Fruit fly (Drosophila melanogaster) whole organism, embryonic: ENCODE measurements around the gene sud1.
A peak's percentile ranks its signal among the peaks of the same experiment; 100 is the strongest.

Source experiments
- B-H1 ChIP-seq: fragments of 200-800 bp; sonication (Bioruptor generic); IDR thresholded peaks from 3 replicates; pipeline ENCODE4 v1.3.6; 2022; ENCODE audit warnings: missing biosample characterization, missing genetic modification characterization
- B-H2 ChIP-seq: fragments of 200-800 bp; sonication (Bioruptor generic); optimal IDR thresholded peaks from 2 replicates; lab custom pipeline; 2018; ENCODE audit warnings: missing biosample characterization, mild to moderate bottlenecking, missing genetic modification characterization
- CG10267 ChIP-seq: fragments of 200-800 bp; sonication (Bioruptor generic); optimal IDR thresholded peaks from 2 replicates; lab custom pipeline; 2018; ENCODE audit warnings: missing biosample characterization, mild to moderate bottlenecking, missing genetic modification characterization, moderate library complexity
- CG11456 ChIP-seq: fragments of 200-800 bp; sonication (Bioruptor generic); IDR thresholded peaks from 3 replicates; pipeline ENCODE4 v1.3.6; 2022; ENCODE audit warnings: missing biosample characterization, missing genetic modification characterization
- CG12155 ChIP-seq: fragments of 200-800 bp; sonication (Bioruptor generic); optimal IDR thresholded peaks from 3 replicates; lab custom pipeline; 2016; ENCODE audit warnings: missing biosample characterization, missing genetic modification characterization
- CG1233 ChIP-seq: fragments of 200-800 bp; sonication (Bioruptor generic); optimal IDR thresholded peaks from 4 replicates; lab custom pipeline; 2018; ENCODE audit warnings: missing biosample characterization, mild to moderate bottlenecking, missing genetic modification characterization
- CG13123 ChIP-seq: fragments of 200-800 bp; sonication (Bioruptor generic); optimal IDR thresholded peaks from 2 replicates; lab custom pipeline; 2016; ENCODE audit warnings: missing biosample characterization, missing genetic modification characterization
- CG13894 ChIP-seq: fragments of 200-800 bp; sonication (Bioruptor generic); optimal IDR thresholded peaks from 3 replicates; lab custom pipeline; 2018; ENCODE audit warnings: missing biosample characterization, mild to moderate bottlenecking, missing genetic modification characterization, moderate library complexity
- CG15011 ChIP-seq: fragments of 200-800 bp; sonication (Bioruptor generic); optimal IDR thresholded peaks from 3 replicates; lab custom pipeline; 2018; ENCODE audit warnings: missing biosample characterization, mild to moderate bottlenecking, missing genetic modification characterization
- CG15269 ChIP-seq: fragments of 200-800 bp; sonication (Bioruptor generic); optimal IDR thresholded peaks from 2 replicates; lab custom pipeline; 2018; ENCODE audit warnings: missing biosample characterization, mild to moderate bottlenecking, missing genetic modification characterization, moderate library complexity
- CG1603 ChIP-seq: fragments of 200-800 bp; sonication (Bioruptor generic); optimal IDR thresholded peaks from 2 replicates; lab custom pipeline; 2019; ENCODE audit warnings: missing biosample characterization, mild to moderate bottlenecking, missing genetic modification characterization, moderate library complexity
- CG17359 ChIP-seq: fragments of 200-800 bp; sonication (Bioruptor generic); optimal IDR thresholded peaks from 3 replicates; lab custom pipeline; 2018; ENCODE audit warnings: missing biosample characterization, mild to moderate bottlenecking, missing genetic modification characterization, moderate library complexity
- CG18262 ChIP-seq: fragments of 200-800 bp; optimal IDR thresholded peaks from 3 replicates; lab custom pipeline; 2019; ENCODE audit warnings: missing biosample characterization, mild to moderate bottlenecking, missing genetic modification characterization, moderate library complexity
- CG18764 ChIP-seq: fragments of 200-800 bp; sonication (Bioruptor generic); optimal IDR thresholded peaks from 3 replicates; lab custom pipeline; 2016; ENCODE audit warnings: missing biosample characterization, missing genetic modification characterization
- CG30020 ChIP-seq: fragments of 200-800 bp; optimal IDR thresholded peaks from 2 replicates; lab custom pipeline; 2019; ENCODE audit warnings: missing biosample characterization, mild to moderate bottlenecking, missing genetic modification characterization, moderate library complexity
- CG3281 ChIP-seq: fragments of 200-800 bp; sonication (Bioruptor generic); optimal IDR thresholded peaks from 3 replicates; lab custom pipeline; 2017; ENCODE audit warnings: missing biosample characterization, mild to moderate bottlenecking, missing genetic modification characterization
- CG43689 ChIP-seq: fragments of 200-800 bp; sonication (Bioruptor generic); IDR thresholded peaks from 2 replicates; pipeline ENCODE4 v1.3.6; 2022; ENCODE audit warnings: missing biosample characterization, missing genetic modification characterization
- CG8924 ChIP-seq: fragments of 200-800 bp; optimal IDR thresholded peaks from 3 replicates; lab custom pipeline; 2019; ENCODE audit warnings: missing biosample characterization, mild to moderate bottlenecking, missing genetic modification characterization, moderate library complexity
- CG9727 ChIP-seq: fragments of 200-800 bp; sonication (Bioruptor generic); optimal IDR thresholded peaks from 3 replicates; lab custom pipeline; 2017; ENCODE audit warnings: missing biosample characterization, mild to moderate bottlenecking, missing genetic modification characterization
- CTCF ChIP-seq: fragments of 200-800 bp; sonication (Bioruptor generic); optimal IDR thresholded peaks from 2 replicates; lab custom pipeline; 2017; ENCODE audit warnings: missing biosample characterization, mild to moderate bottlenecking, missing genetic modification characterization, moderate library complexity
- D19A ChIP-seq: fragments of 200-800 bp; optimal IDR thresholded peaks from 3 replicates; lab custom pipeline; 2019; ENCODE audit warnings: missing biosample characterization, mild to moderate bottlenecking, missing genetic modification characterization, moderate library complexity
- Dll ChIP-seq: fragments of 200-800 bp; sonication (Bioruptor generic); IDR thresholded peaks from 4 replicates; pipeline ENCODE4 v1.3.6; 2022; ENCODE audit warnings: missing biosample characterization, missing genetic modification characterization; ENCODE audit not compliant: partially characterized antibody
- Elba2 ChIP-seq: fragments of 200-800 bp; sonication (Bioruptor generic); optimal IDR thresholded peaks from 3 replicates; lab custom pipeline; 2016; ENCODE audit warnings: missing biosample characterization, missing genetic modification characterization
- H2.0 ChIP-seq: fragments of 200-800 bp; sonication (Bioruptor generic); IDR thresholded peaks from 2 replicates; pipeline ENCODE4 v1.3.6; 2022; ENCODE audit warnings: missing biosample characterization, missing genetic modification characterization
- Hand ChIP-seq: fragments of 200-800 bp; sonication (Bioruptor generic); optimal IDR thresholded peaks from 2 replicates; lab custom pipeline; 2017; ENCODE audit warnings: mild to moderate bottlenecking, missing biosample characterization, missing genetic modification reagents, missing genetic modification characterization
- Hmx ChIP-seq: fragments of 200-800 bp; sonication (Bioruptor generic); optimal IDR thresholded peaks from 2 replicates; lab custom pipeline; 2016; ENCODE audit warnings: missing biosample characterization, missing genetic modification characterization
- Med ChIP-seq: fragments of 200-800 bp; sonication (Bioruptor generic); peaks from one replicate; lab custom pipeline; 2016; ENCODE audit warnings: missing biosample characterization, missing genetic modification characterization, mild to moderate bottlenecking, inconsistent platforms, moderate library complexity
- NK7.1 ChIP-seq: fragments of 200-800 bp; sonication (Bioruptor generic); optimal IDR thresholded peaks from 3 replicates; lab custom pipeline; 2016; ENCODE audit warnings: missing biosample characterization, missing genetic modification characterization
- Oli ChIP-seq: fragments of 200-800 bp; sonication (Bioruptor generic); optimal IDR thresholded peaks from 2 replicates; lab custom pipeline; 2018; ENCODE audit warnings: missing biosample characterization, mild to moderate bottlenecking, missing genetic modification characterization, moderate library complexity
- Rx ChIP-seq: fragments of 200-800 bp; sonication (Bioruptor generic); IDR thresholded peaks from 2 replicates; pipeline ENCODE4 v1.3.6; 2022; ENCODE audit warnings: missing biosample characterization, missing genetic modification characterization
- Sox100B ChIP-seq: fragments of 200-800 bp; sonication (Bioruptor generic); optimal IDR thresholded peaks from 3 replicates; lab custom pipeline; 2018; ENCODE audit warnings: missing biosample characterization, mild to moderate bottlenecking, missing genetic modification characterization
- cwo ChIP-seq: fragments of 200-800 bp; sonication (Bioruptor generic); optimal IDR thresholded peaks from 3 replicates; lab custom pipeline; 2017; ENCODE audit warnings: missing biosample characterization, missing genetic modification characterization, mild to moderate bottlenecking, moderate library complexity, missing genetic modification reagents
- esg ChIP-seq: fragments of 200-800 bp; sonication (Bioruptor generic); conservative IDR thresholded peaks from 2 replicates; pipeline ENCODE4 v1.3.6; 2022; ENCODE audit warnings: missing biosample characterization, missing genetic modification characterization
- ewg ChIP-seq: fragments of 200-800 bp; sonication (Bioruptor generic); optimal IDR thresholded peaks from 3 replicates; lab custom pipeline; 2017; ENCODE audit warnings: mild to moderate bottlenecking, missing biosample characterization, missing genetic modification reagents, missing genetic modification characterization
- fd96Cb ChIP-seq: fragments of 200-800 bp; sonication (Bioruptor generic); optimal IDR thresholded peaks from 2 replicates; lab custom pipeline; 2018; ENCODE audit warnings: missing biosample characterization, mild to moderate bottlenecking, missing genetic modification characterization, moderate library complexity
- fu2 ChIP-seq: fragments of 200-800 bp; sonication (Bioruptor generic); optimal IDR thresholded peaks from 2 replicates; lab custom pipeline; 2016; ENCODE audit warnings: missing biosample characterization, missing genetic modification characterization
- hkb ChIP-seq, 2 experiments: fragments of 200-800 bp in 1 of 2; fragments of >200 bp in 1 of 2; sonication (Bioruptor generic) in 1 of 2; IDR thresholded peaks in 1 of 2; optimal IDR thresholded peaks in 1 of 2; 2 replicates each; pipeline versions ENCODE4 v1.3.6 to Lab custom; 2017 to 2022; ENCODE audit warnings: missing biosample characterization in 1 of 2, missing genetic modification characterization in 1 of 2
- lilli ChIP-seq: fragments of 200-800 bp; sonication (Bioruptor generic); optimal IDR thresholded peaks from 3 replicates; lab custom pipeline; 2016; ENCODE audit warnings: missing biosample characterization, missing genetic modification characterization
- mam ChIP-seq: fragments of 200-800 bp; sonication (Bioruptor generic); optimal IDR thresholded peaks from 3 replicates; lab custom pipeline; 2016; ENCODE audit warnings: missing biosample characterization, missing genetic modification characterization
- nerfin-1 ChIP-seq: fragments of 200-800 bp; sonication (Bioruptor generic); optimal IDR thresholded peaks from 3 replicates; lab custom pipeline; 2019; ENCODE audit warnings: missing biosample characterization, mild to moderate bottlenecking, missing genetic modification characterization, moderate library complexity
- nerfin-2 ChIP-seq: fragments of 200-800 bp; sonication (Bioruptor generic); IDR thresholded peaks from 2 replicates; pipeline ENCODE4 v1.3.6; 2022; ENCODE audit warnings: missing biosample characterization, missing genetic modification characterization; ENCODE audit not compliant: partially characterized antibody
- nom ChIP-seq: fragments of 200-800 bp; sonication (Bioruptor generic); optimal IDR thresholded peaks from 2 replicates; lab custom pipeline; 2017; ENCODE audit warnings: missing biosample characterization, missing genetic modification characterization, mild to moderate bottlenecking, moderate library complexity, missing genetic modification reagents
- otp ChIP-seq: fragments of 200-800 bp; sonication (Bioruptor generic); IDR thresholded peaks from 3 replicates; pipeline ENCODE4, ENCODE4 v1.3.6; 2022; ENCODE audit warnings: missing biosample characterization, missing genetic modification characterization
- pb ChIP-seq: fragments of 200-800 bp; sonication (Bioruptor generic); optimal IDR thresholded peaks from 3 replicates; lab custom pipeline; 2016; ENCODE audit warnings: missing biosample characterization, missing genetic modification characterization
- schlank ChIP-seq: fragments of 200-800 bp; sonication (Bioruptor generic); optimal IDR thresholded peaks from 2 replicates; lab custom pipeline; 2018; ENCODE audit warnings: missing biosample characterization, mild to moderate bottlenecking, missing genetic modification characterization
- scrt ChIP-seq: fragments of 200-800 bp; sonication (Bioruptor generic); optimal IDR thresholded peaks from 2 replicates; lab custom pipeline; 2018; ENCODE audit warnings: missing biosample characterization, mild to moderate bottlenecking, missing genetic modification characterization, moderate library complexity
- trem ChIP-seq: fragments of 200-800 bp; optimal IDR thresholded peaks from 3 replicates; lab custom pipeline; 2019; ENCODE audit warnings: missing biosample characterization, mild to moderate bottlenecking, missing genetic modification characterization, moderate library complexity
- tup ChIP-seq: fragments of 200-800 bp; sonication (Bioruptor generic); optimal IDR thresholded peaks from 2 replicates; lab custom pipeline; 2016; ENCODE audit warnings: missing biosample characterization, mild to moderate bottlenecking, missing genetic modification characterization, moderate library complexity
- unpg ChIP-seq: fragments of 200-800 bp; sonication (Bioruptor generic); optimal IDR thresholded peaks from 3 replicates; lab custom pipeline; 2018; ENCODE audit warnings: missing biosample characterization, mild to moderate bottlenecking, missing genetic modification characterization, moderate library complexity

Gene sud1

DNA sequence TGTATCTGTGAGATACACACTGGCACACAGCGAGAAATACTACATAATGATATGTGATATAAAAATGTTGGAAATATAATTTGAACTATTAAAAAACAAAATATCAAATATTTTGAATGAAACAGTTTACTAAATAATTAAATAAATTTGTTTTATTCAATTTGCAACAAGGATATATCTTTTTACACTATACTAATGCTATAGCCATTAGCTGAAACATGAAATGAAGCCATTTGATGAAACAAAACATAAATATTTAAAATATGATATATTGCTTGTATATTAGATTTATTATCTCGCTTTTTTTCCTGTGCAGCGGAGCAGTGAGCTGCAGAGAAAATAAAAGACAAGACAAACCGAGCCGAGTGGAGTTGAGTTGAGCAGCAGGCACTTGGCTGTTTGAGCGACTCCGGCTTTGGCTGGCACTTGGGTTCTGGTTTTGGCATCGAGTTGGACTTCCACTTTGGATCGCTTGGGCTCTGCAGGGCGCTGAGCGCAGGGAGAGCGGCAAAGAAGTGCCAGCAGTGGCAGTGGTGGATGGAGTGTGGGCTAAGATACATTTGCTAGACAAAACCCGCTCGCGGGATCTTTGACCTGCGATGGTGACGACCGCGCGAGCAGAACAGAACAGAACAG lies 24.2 kb downstream of the sud1 start (continued):
- TF ChIP-seq tup (GFP tag; lab: Kevin White, UChicago) (no peak), CG9727 (peak; percentile 93), CG3281 (GFP tag; lab: Kevin White, UChicago) (peak; percentile 69), CG18262 (tag; lab: Kevin White, UChicago) (peak; percentile 97), CG30020 (tag; lab: Kevin White, UChicago) (peak; percentile 73), Sox100B (GFP tag; lab: Kevin White, UChicago) (peak; percentile 93), Hmx (GFP tag; lab: Kevin White, UChicago) (no peak), pb (GFP tag; lab: Kevin White, UChicago) (no peak), esg (GFP tag; lab: Robert Waterston, UW) (peak; percentile 64), H2.0 (peak; percentile 24; the same call in 1 of the 2 replicates), CG15269 (tag; lab: Kevin White, UChicago) (peak; percentile 86), hkb (optimal IDR thresholded peaks at IDR 0.05; lab: Kevin White, UChicago) (no peak), hkb (GFP tag; IDR thresholded peaks at IDR 0.05; lab: Robert Waterston, UW) (no peak; the same call in 1 of the 2 replicates), CG15011 (peak; percentile 75), nerfin-1 (tag; lab: Kevin White, UChicago) (peak; percentile 81), scrt (GFP tag; lab: Kevin White, UChicago) (peak; percentile 64), fu2 (GFP tag; lab: Kevin White, UChicago) (no peak), Med (GFP tag; lab: Kevin White, UChicago) (peak; percentile 58), schlank (tag; lab: Kevin White, UChicago) (no peak), B-H1 (GFP tag; lab: Robert Waterston, UW) (peak; percentile 39; the same call in 2 of the 3 replicates), cwo (peak; percentile 73), CG18764 (GFP tag; lab: Kevin White, UChicago) (peak; percentile 59), mam (GFP tag; lab: Kevin White, UChicago) (no peak), CG1233 (peak; percentile 74), CG10267 (peak; percentile 91), CG8924 (tag; lab: Kevin White, UChicago) (peak; percentile 94), Hand (no peak), B-H2 (GFP tag; lab: Kevin White, UChicago) (no peak), CG43689 (GFP tag; lab: Robert Waterston, UW) (no peak), fd96Cb (tag; lab: Kevin White, UChicago) (peak; percentile 88), unpg (peak; percentile 85), lilli (GFP tag; lab: Kevin White, UChicago) (peak; percentile 17), CG11456 (GFP tag; lab: Robert Waterston, UW) (no peak), D19A (tag; lab: Kevin White, UChicago) (peak; percentile 87), otp (GFP tag; lab: Robert Waterston, UW) (no peak), CG1603 (tag; lab: Kevin White, UChicago) (no peak), CG13123 (GFP tag; lab: Kevin White, UChicago) (no peak), Oli (tag; lab: Kevin White, UChicago) (peak; percentile 78), CG13894 (tag; lab: Kevin White, UChicago) (no peak), Dll (GFP tag; lab: Robert Waterston, UW) (no peak), CG12155 (GFP tag; lab: Kevin White, UChicago) (peak; percentile 53), nerfin-2 (GFP tag; lab: Robert Waterston, UW) (no peak), nom (GFP tag; lab: Kevin White, UChicago) (peak; percentile 77), trem (tag; lab: Kevin White, UChicago) (peak; percentile 90), Rx (no peak), Elba2 (GFP tag; lab: Kevin White, UChicago) (no peak), NK7.1 (GFP tag; lab: Kevin White, UChicago) (no peak), CTCF (no peak), CG17359 (peak; percentile 85), ewg (GFP tag; lab: Kevin White, UChicago) (peak; percentile 31)
